Worm (Caenorhabditis elegans): ENCODE measurements around the gene T20B12.7.

The T20B12.7 gene

DNA sequence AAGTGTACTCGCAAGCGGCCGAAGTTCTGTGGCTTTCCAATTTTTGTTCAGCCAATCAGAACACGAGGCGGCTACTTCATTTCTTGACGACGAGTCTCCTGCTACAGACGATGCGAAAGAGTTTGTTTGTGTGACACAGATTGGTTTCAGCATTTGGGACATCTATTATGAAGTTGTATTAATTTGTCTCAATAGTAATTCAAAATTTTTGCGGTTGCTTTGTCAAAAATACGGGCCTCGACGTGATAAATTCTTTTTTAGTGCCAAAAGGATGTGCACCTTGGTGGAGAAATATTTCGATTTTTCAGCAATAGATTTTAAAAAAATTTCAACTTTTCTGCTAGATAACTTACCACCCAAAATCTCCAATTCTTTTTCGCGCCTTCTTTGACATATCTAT is 8.3 kb downstream of the T20B12.7 start:
- TF ChIP-seq gei-8 (GFP tag; optimal IDR thresholded peaks at IDR 0.05) (no peak), zip-11 (GFP tag; IDR thresholded peaks at IDR 0.05) (no peak), R02D3.7 (tag; optimal IDR thresholded peaks at IDR 0.05) (no peak), unc-39 (tag; optimal IDR thresholded peaks at IDR 0.05) (no peak), F26F4.8 (GFP tag; conservative IDR thresholded peaks at IDR 0.05) (no peak), unc-62 (GFP tag; optimal IDR thresholded peaks at IDR 0.05 in 1 of 2) (peak in 1 of 2 experiments; percentile 98), unc-62 (tag; optimal IDR thresholded peaks at IDR 0.05) (no peak), lin-1 (GFP tag; IDR thresholded peaks at IDR 0.05) (no peak)

ce11 chrIII:7369394-7370024 is 9.3 kb downstream of the T20B12.7 start:
- TF ChIP-seq zfp-3 (GFP tag; conservative IDR thresholded peaks at IDR 0.05) (peak; percentile 70; the same call in 1 of the 2 replicates), pha-4 (GFP tag; IDR thresholded peaks at IDR 0.05) (no peak), pha-4 (tag; optimal IDR thresholded peaks at IDR 0.05) (no peak), php-3 (GFP tag; IDR thresholded peaks at IDR 0.05) (no peak), ceh-82 (tag; optimal IDR thresholded peaks at IDR 0.05) (no peak), ctbp-1 (GFP tag; IDR thresholded peaks at IDR 0.05) (no peak), gei-8 (GFP tag; optimal IDR thresholded peaks at IDR 0.05) (peak; percentile 34), nhr-25 (tag; optimal IDR thresholded peaks at IDR 0.05; ENCODE audit: borderline replicate concordance, insufficient read depth) (no peak), nhr-41 (GFP tag; IDR thresholded peaks at IDR 0.05) (no peak), zip-11 (GFP tag; IDR thresholded peaks at IDR 0.05) (no peak), ceh-20 (GFP tag; IDR thresholded peaks at IDR 0.05) (no peak), dpl-1 (GFP tag; optimal IDR thresholded peaks at IDR 0.05) (no peak), lir-3 (tag; optimal IDR thresholded peaks at IDR 0.05) (no peak), ceh-44 (GFP tag; IDR thresholded peaks at IDR 0.05) (no peak), nhr-11 (tag; optimal IDR thresholded peaks at IDR 0.05) (no peak), ztf-7 (tag; optimal IDR thresholded peaks at IDR 0.05) (no peak), D1046.2 (GFP tag; IDR thresholded peaks at IDR 0.05) (peak; percentile 85), hlh-11 (tag; optimal IDR thresholded peaks at IDR 0.05) (no peak), F44E2.7 (GFP tag; IDR thresholded peaks at IDR 0.05) (no peak), attf-4 (tag; optimal IDR thresholded peaks at IDR 0.05) (no peak), dmd-9 (GFP tag; IDR thresholded peaks at IDR 0.05) (no peak), lsy-2 (tag; optimal IDR thresholded peaks at IDR 0.05) (peak in 1 of 2 experiments; percentile 53), pqm-1 (tag; optimal IDR thresholded peaks at IDR 0.05) (no peak), aha-1 (tag) (peak; percentile 53), lin-1 (GFP tag; IDR thresholded peaks at IDR 0.05) (no peak), fkh-10 (GFP tag; optimal IDR thresholded peaks at IDR 0.05) (no peak), mdl-1 (tag; optimal IDR thresholded peaks at IDR 0.05) (no peak), tag-97 (GFP tag; IDR thresholded peaks at IDR 0.05) (no peak), daf-19 (GFP tag; conservative IDR thresholded peaks at IDR 0.05) (no peak), unc-130 (GFP tag; optimal IDR thresholded peaks at IDR 0.05) (no peak), saeg-2 (GFP tag; IDR thresholded peaks at IDR 0.05) (no peak), Y5F2A.4 (GFP tag; optimal IDR thresholded peaks at IDR 0.05) (no peak), Y105C5A.15 (GFP tag; IDR thresholded peaks at IDR 0.05) (no peak), nhr-237 (tag; optimal IDR thresholded peaks at IDR 0.05) (no peak), Y75B8A.6 (GFP tag; IDR thresholded peaks at IDR 0.05) (0 out of 2 replicates have a peak, but pooled peaks have one; percentile 51), nhr-111 (GFP tag; optimal IDR thresholded peaks at IDR 0.05) (no peak), duxl-1 (tag; optimal IDR thresholded peaks at IDR 0.05; ENCODE audit: poor library complexity) (peak; percentile 47), nhr-102 (tag; optimal IDR thresholded peaks at IDR 0.05) (peak; percentile 68), ZK337.2 (GFP tag; IDR thresholded peaks at IDR 0.05) (no peak), lin-13 (GFP tag; optimal IDR thresholded peaks at IDR 0.05) (no peak), fos-1 (tag; optimal IDR thresholded peaks at IDR 0.05) (no peak), snpc-1.2 (GFP tag; IDR thresholded peaks at IDR 0.05) (peak; percentile 40; the same call in 1 of the 2 replicates), nhr-42 (GFP tag; IDR thresholded peaks at IDR 0.05) (no peak), F49E8.2 (tag; optimal IDR thresholded peaks at IDR 0.05; ENCODE audit: borderline replicate concordance) (no peak)
